Worm (Caenorhabditis elegans) whole organism, L1 larva: ENCODE measurements around the gene Y20C6A.4.

Experiments
- F16B12.6 ChIP-seq: fragments of 150-350 bp; optimal IDR thresholded peaks from 2 replicates; lab custom pipeline; 2014; ENCODE audit warnings: missing biosample characterization, missing genetic modification characterization
- aha-1 ChIP-seq: fragments of 150-350 bp; optimal IDR thresholded peaks from 2 replicates; lab custom pipeline; 2014; ENCODE audit warnings: missing biosample characterization, missing genetic modification characterization
- irx-1 ChIP-seq: sonication (generic microtip); optimal IDR thresholded peaks from 2 replicates; lab custom pipeline; 2016; ENCODE audit warnings: missing genetic modification characterization, missing compliant biosample characterization
- lin-14 ChIP-seq: fragments of 200-800 bp; sonication (Bioruptor generic); optimal IDR thresholded peaks from 2 replicates; lab custom pipeline; 2018; ENCODE audit warnings: mild to moderate bottlenecking, missing genetic modification characterization, moderate library complexity, missing compliant biosample characterization
- mep-1 ChIP-seq: fragments of 150-350 bp; optimal IDR thresholded peaks from 2 replicates; lab custom pipeline; 2014; ENCODE audit warnings: missing biosample characterization, missing genetic modification characterization
- nhr-11 ChIP-seq: fragments of 150-350 bp; optimal IDR thresholded peaks from 2 replicates; lab custom pipeline; 2014; ENCODE audit warnings: missing biosample characterization, missing genetic modification characterization
- nhr-28 ChIP-seq: fragments of 150-350 bp; optimal IDR thresholded peaks from 2 replicates; lab custom pipeline; 2014; ENCODE audit warnings: missing biosample characterization, missing genetic modification characterization
- snu-23 ChIP-seq: sonication (generic microtip); optimal IDR thresholded peaks from 2 replicates; lab custom pipeline; 2016; ENCODE audit warnings: missing genetic modification characterization, missing compliant biosample characterization

- no peak for TF ChIP-seq snu-23 (GFP tag; lab: Kevin White, UChicago)
- TF ChIP-seq aha-1 (tag; lab: Kevin White, UChicago): no peak
- TF ChIP-seq lin-14 (GFP tag; lab: Kevin White, UChicago): no peak
- TF ChIP-seq mep-1 (tag; lab: Kevin White, UChicago): no peak
- no peak for TF ChIP-seq irx-1 (tag; lab: Kevin White, UChicago)
- TF ChIP-seq nhr-11 (tag; lab: Kevin White, UChicago): no peak
- no peak for TF ChIP-seq nhr-28
- TF ChIP-seq F16B12.6 (tag; lab: Kevin White, UChicago): no peak
Observed at ce11 chrV:17429262-17429661, 49.2 kb downstream of the Y20C6A.4 start.
